Worm (Caenorhabditis elegans): ENCODE data around the gene scl-15.
A peak's percentile ranks its signal among the peaks of the same experiment; 100 is the strongest.

Gene scl-15

ce11 chrII:3248043-3248718 is 36.3 kb downstream of the scl-15 start, which contains the start of the genes fbxc-50 and C17F4.2:
Gene fbxc-50, minus strand, starts transcription at chrII:3248123.
Gene C17F4.2, plus strand, starts transcription at chrII:3248668.
- no peak for TF ChIP-seq Y56A3A.18 (GFP tag; IDR thresholded peaks at IDR 0.05)
- TF ChIP-seq hmg-1.2 (GFP tag; IDR thresholded peaks at IDR 0.05), result peak; percentile 91
- peak; percentile 58 for TF ChIP-seq dpl-1 (GFP tag; optimal IDR thresholded peaks at IDR 0.05)
- TF ChIP-seq snpc-1.3 (tag; optimal IDR thresholded peaks at IDR 0.05; ENCODE audit: insufficient read depth), result no peak
- TF ChIP-seq ztf-6 (GFP tag; IDR thresholded peaks at IDR 0.05), result no peak
- TF ChIP-seq xnd-1 (tag; optimal IDR thresholded peaks at IDR 0.05), result peak; percentile 77
- peak; percentile 27 for TF ChIP-seq lsl-1 (GFP tag; optimal IDR thresholded peaks at IDR 0.05)
- TF ChIP-seq T26A5.8 (tag; optimal IDR thresholded peaks at IDR 0.05), result no peak
- peak; percentile 88 for TF ChIP-seq madf-6 (GFP tag; IDR thresholded peaks at IDR 0.05)
- TF ChIP-seq F57C9.4 (tag; optimal IDR thresholded peaks at IDR 0.05), result no peak
- TF ChIP-seq snpc-3.4 (tag; optimal IDR thresholded peaks at IDR 0.05), result peak; percentile 13
- no peak for TF ChIP-seq rec-8 (tag; optimal IDR thresholded peaks at IDR 0.05)
- TF ChIP-seq nhr-120 (GFP tag; IDR thresholded peaks at IDR 0.05), result no peak
- TF ChIP-seq ccch-3 (GFP tag; optimal IDR thresholded peaks at IDR 0.05), result no peak
- 0 out of 2 replicates have a peak, but pooled peaks have one; percentile 10 for TF ChIP-seq rcor-1 (GFP tag; IDR thresholded peaks at IDR 0.05)
- no peak for TF ChIP-seq nhr-80 (tag; optimal IDR thresholded peaks at IDR 0.05)
- TF ChIP-seq unc-130 (GFP tag; optimal IDR thresholded peaks at IDR 0.05), result no peak
- no peak for TF ChIP-seq B0019.2 (GFP tag; conservative IDR thresholded peaks at IDR 0.05)
- no peak for TF ChIP-seq ztf-28 (GFP tag; IDR thresholded peaks at IDR 0.05)
- TF ChIP-seq akir-1 (GFP tag; optimal IDR thresholded peaks at IDR 0.05), result no peak
- no peak for TF ChIP-seq him-1 (tag; optimal IDR thresholded peaks at IDR 0.05)
- no peak for TF ChIP-seq lag-1 (GFP tag; IDR thresholded peaks at IDR 0.05)
- peak; percentile 31 for TF ChIP-seq snpc-1.1 (tag; optimal IDR thresholded peaks at IDR 0.05; ENCODE audit: insufficient read depth)
- no peak for TF ChIP-seq lin-54 (GFP tag; optimal IDR thresholded peaks at IDR 0.05)
- TF ChIP-seq attf-3 (GFP tag; conservative IDR thresholded peaks at IDR 0.05), result no peak
- TF ChIP-seq C17E4.6 (GFP tag; IDR thresholded peaks at IDR 0.05), result no peak
- TF ChIP-seq hlh-26 (GFP tag; conservative IDR thresholded peaks at IDR 0.05), result no peak
- TF ChIP-seq F39B2.1 (GFP tag; IDR thresholded peaks at IDR 0.05), result no peak
- TF ChIP-seq ceh-100 (GFP tag; IDR thresholded peaks at IDR 0.05), result no peak
- no peak for TF ChIP-seq madf-10 (tag; optimal IDR thresholded peaks at IDR 0.05)
- TF ChIP-seq F33H1.4 (GFP tag; IDR thresholded peaks at IDR 0.05), result 0 out of 2 replicates have a peak, but pooled peaks have one; percentile 24
- no peak for TF ChIP-seq hsf-1 (GFP tag; IDR thresholded peaks at IDR 0.05)
- no peak for TF ChIP-seq gei-17 (GFP tag; optimal IDR thresholded peaks at IDR 0.05)
- TF ChIP-seq pbrm-1 (GFP tag; IDR thresholded peaks at IDR 0.05), result 0 out of 2 replicates have a peak, but pooled peaks have one; percentile 11
- TF ChIP-seq mxl-1 (tag; optimal IDR thresholded peaks at IDR 0.05), result no peak
- no peak for TF ChIP-seq sea-2 (GFP tag; IDR thresholded peaks at IDR 0.05)
- TF ChIP-seq mes-4 (tag; optimal IDR thresholded peaks at IDR 0.05), result no peak
- TF ChIP-seq hrde-1 (tag; optimal IDR thresholded peaks at IDR 0.05; ENCODE audit: borderline replicate concordance), result no peak
- TF ChIP-seq madf-8 (GFP tag; conservative IDR thresholded peaks at IDR 0.05), result peak; percentile 86
- no peak for TF ChIP-seq cebp-1 (GFP tag; IDR thresholded peaks at IDR 0.05)
- TF ChIP-seq cebp-1 (tag; optimal IDR thresholded peaks at IDR 0.05), result no peak
- no peak for TF ChIP-seq rpc-1 (optimal IDR thresholded peaks at IDR 0.05)
- TF ChIP-seq rpc-1 (tag; optimal IDR thresholded peaks at IDR 0.05), result no peak
- TF ChIP-seq mcd-1 (GFP tag; IDR thresholded peaks at IDR 0.05), result no peak
- TF ChIP-seq efl-1 (GFP tag; optimal IDR thresholded peaks at IDR 0.05), result peak; percentile 90
- TF ChIP-seq T07F8.4 (tag; optimal IDR thresholded peaks at IDR 0.05), result no peak
- TF ChIP-seq ztf-22 (GFP tag; optimal IDR thresholded peaks at IDR 0.05), result no peak
- no peak for TF ChIP-seq ceh-91 (GFP tag; IDR thresholded peaks at IDR 0.05)
